Fruit fly (Drosophila melanogaster) ovary, adult (tissue): ENCODE data around the gene CG43998.

Experiments
- CG17801 ChIP-seq: fragments of 200-800 bp; optimal IDR thresholded peaks from 2 replicates; lab custom pipeline; 2019; ENCODE audit warnings: missing biosample characterization, mild to moderate bottlenecking, missing genetic modification characterization, moderate library complexity; ENCODE audit not compliant: partially characterized antibody

CG43998 gene

dm6 chr3R:23941643-23942424, 13.0 kb upstream of the CG43998 start:
- no peak for TF ChIP-seq CG17801 (GFP tag; lab: Kevin White, UChicago)

DNA sequence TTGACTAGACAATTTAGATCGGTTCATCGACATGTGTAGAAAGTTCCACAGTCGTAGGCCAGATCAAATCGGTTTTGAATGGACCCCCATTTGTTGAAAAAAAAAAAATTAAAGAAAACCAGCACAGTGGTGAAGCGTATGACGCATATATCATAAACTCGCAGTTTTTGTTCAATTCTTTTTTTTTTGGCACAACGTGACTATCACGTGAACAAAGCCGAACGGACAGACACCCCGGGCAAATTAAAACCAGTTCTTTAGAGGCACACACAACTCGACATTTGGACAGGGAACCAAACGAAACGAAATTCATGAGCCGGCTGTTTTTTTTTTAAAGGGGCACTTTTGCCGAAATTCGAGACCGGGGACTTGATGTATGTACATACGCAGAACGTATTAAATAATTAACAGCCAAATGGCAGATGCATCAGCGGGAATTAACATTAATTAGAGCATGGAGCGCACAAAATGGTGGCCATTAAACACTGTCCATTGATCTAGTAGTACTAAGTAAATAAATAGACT, 12.1 kb upstream of the CG43998 start:
- no peak for TF ChIP-seq CG17801 (GFP tag; lab: Kevin White, UChicago)

- no peak for TF ChIP-seq CG17801 (GFP tag; lab: Kevin White, UChicago)
Measured at dm6 chr3R:23939921-23940839, 11.4 kb upstream of the CG43998 start.

dm6 chr3R:23938564-23939122, 9.8 kb upstream of the CG43998 start:
- no peak for TF ChIP-seq CG17801 (GFP tag; lab: Kevin White, UChicago)

dm6 chr3R:23933684-23934575, 5.1 kb upstream of the CG43998 start, which contains the start of gene CG5854:
Gene CG5854 (plus strand): TSS chr3R:23933912.
- TF ChIP-seq CG17801 (GFP tag; lab: Kevin White, UChicago): peak; percentile 37

dm6 chr3R:23933430-23933683, 4.6 kb upstream of the CG43998 start, which contains the start of gene RpS19b:
Gene RpS19b (minus strand): TSS chr3R:23933530.
- TF ChIP-seq CG17801 (GFP tag; lab: Kevin White, UChicago): no peak

- TF ChIP-seq CG17801 (GFP tag; lab: Kevin White, UChicago): peak; percentile 63
Measured at dm6 chr3R:23931095-23931728, 2.4 kb upstream of the CG43998 start, which contains the start of the genes Rpt2 and CG13599. Gene Rpt2 (minus strand): TSS chr3R:23931558. Gene CG13599 (plus strand): TSS chr3R:23931639.

DNA sequence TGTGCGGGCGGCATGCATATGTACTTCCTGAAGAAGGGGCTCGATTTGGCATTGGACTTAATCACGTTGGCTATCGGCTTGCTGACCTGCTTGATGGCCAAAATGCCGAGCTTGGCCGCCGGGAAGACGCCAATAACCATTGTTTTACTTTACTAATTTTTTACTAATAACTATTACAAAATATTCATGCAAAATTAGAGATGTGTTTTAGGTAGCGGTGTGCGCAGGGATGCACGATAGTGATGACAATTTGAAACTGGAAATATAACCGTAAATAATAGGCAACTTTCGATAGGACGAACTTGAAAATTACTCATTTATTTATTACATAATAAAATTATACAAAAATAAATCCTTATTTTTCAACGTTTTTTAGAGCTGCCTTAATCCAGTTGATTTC, 1.4 kb downstream of the CG43998 start, which contains the start of gene CG13601:
TSS of gene CG13601 (minus strand) at position 206 of the 400 bp plus-strand sequence.
- TF ChIP-seq CG17801 (GFP tag; lab: Kevin White, UChicago): no peak

dm6 chr3R:23924200-23924599, 4.6 kb downstream of the CG43998 start, which contains the start of gene Ndc1:
Gene Ndc1 (plus strand): TSS chr3R:23924399.
- TF ChIP-seq CG17801 (GFP tag; lab: Kevin White, UChicago): no peak

dm6 chr3R:23922502-23923350, 6.1 kb downstream of the CG43998 start, which contains the start of the genes sba and CG31141:
Gene sba (minus strand): TSS chr3R:23922973.
Gene CG31141 (plus strand): TSS chr3R:23923300.
- TF ChIP-seq CG17801 (GFP tag; lab: Kevin White, UChicago): peak; percentile 81

DNA sequence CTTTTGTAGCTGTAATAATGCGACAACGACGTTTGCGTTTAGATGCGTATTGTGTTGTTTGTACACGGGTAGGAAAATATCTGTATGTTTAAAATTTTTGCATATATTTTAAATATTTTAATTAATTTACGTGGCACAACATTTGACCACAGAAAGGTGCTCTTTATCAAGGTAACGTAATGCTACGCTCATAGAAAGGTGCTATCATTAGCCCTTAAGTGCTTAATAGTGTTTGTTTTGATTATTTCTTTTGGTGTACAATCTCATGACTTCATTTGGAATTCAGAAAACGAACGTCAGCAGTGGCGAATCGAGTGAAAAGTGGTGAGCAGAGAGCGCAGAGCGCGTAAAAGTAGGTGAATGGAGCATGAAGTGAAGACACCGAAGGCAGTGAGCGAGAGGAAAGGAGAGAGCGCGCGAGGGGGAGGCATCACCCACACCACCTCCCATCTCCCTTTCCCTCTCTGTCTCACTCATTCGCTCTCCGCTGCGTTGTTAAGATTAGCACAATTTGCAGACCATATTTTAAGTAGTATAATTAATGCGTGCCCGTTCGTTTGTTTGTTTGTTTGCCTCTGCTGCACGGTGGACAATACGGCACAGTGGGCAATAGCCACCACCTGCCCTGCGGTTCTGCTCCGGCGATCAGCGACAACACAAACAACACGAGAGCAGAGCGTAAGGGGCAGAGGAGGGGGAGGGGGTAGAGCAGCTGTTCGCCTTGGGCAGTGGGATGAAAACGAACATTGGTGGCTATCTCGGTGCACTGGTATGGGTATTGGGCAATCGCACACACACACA, 6.9 kb downstream of the CG43998 start:
- TF ChIP-seq CG17801 (GFP tag; lab: Kevin White, UChicago): peak; percentile 75
